Worm (Caenorhabditis elegans) whole organism, L2 larva: Measurements from ENCODE around the gene scl-13.

ENCODE experiments used
- C34F6.9 ChIP-seq: fragments of 150-350 bp; optimal IDR thresholded peaks from 2 replicates; lab custom pipeline; 2014; ENCODE audit warnings: missing biosample characterization, missing genetic modification characterization
- F13H6.1 ChIP-seq: sonication (generic microtip); optimal IDR thresholded peaks from 2 replicates; lab custom pipeline; 2016; ENCODE audit warnings: missing genetic modification characterization, missing compliant biosample characterization
- R02D3.7 ChIP-seq: fragments of 150-350 bp; optimal IDR thresholded peaks from 2 replicates; lab custom pipeline; 2014; ENCODE audit warnings: missing biosample characterization, missing genetic modification characterization
- ZK546.5 ChIP-seq: sonication (generic microtip); optimal IDR thresholded peaks from 2 replicates; lab custom pipeline; 2017; ENCODE audit warnings: missing biosample characterization, missing genetic modification characterization
- aly-2 ChIP-seq: fragments of 150-350 bp; optimal IDR thresholded peaks from 2 replicates; lab custom pipeline; 2014; ENCODE audit warnings: missing biosample characterization, missing genetic modification characterization
- ama-1 ChIP-seq: fragments of 150-350 bp; optimal IDR thresholded peaks from 2 replicates; lab custom pipeline; 2018; ENCODE audit warnings: inconsistent platforms
- egl-27 ChIP-seq: sonication (generic microtip); optimal IDR thresholded peaks from 3 replicates; lab custom pipeline; 2017; ENCODE audit warnings: missing biosample characterization, missing genetic modification reagents, missing genetic modification characterization
- lsy-2 ChIP-seq, 2 experiments: fragments of 150-350 bp in 1 of 2; sonication (generic microtip) in 1 of 2; optimal IDR thresholded peaks; 2 replicates each; lab custom pipeline; 2014 to 2017; ENCODE audit warnings: missing biosample characterization in 2 of 2, missing genetic modification characterization in 2 of 2
- mbf-1 ChIP-seq: sonication (generic microtip); optimal IDR thresholded peaks from 2 replicates; lab custom pipeline; 2017; ENCODE audit warnings: missing biosample characterization, missing genetic modification characterization
- nhr-10 ChIP-seq: sonication (generic microtip); optimal IDR thresholded peaks from 2 replicates; lab custom pipeline; 2017; ENCODE audit warnings: missing biosample characterization, missing genetic modification characterization
- nhr-21 ChIP-seq: fragments of 150-350 bp; optimal IDR thresholded peaks from 2 replicates; lab custom pipeline; 2014; ENCODE audit warnings: missing biosample characterization, missing genetic modification characterization
- nhr-23 ChIP-seq: fragments of 150-350 bp; optimal IDR thresholded peaks from 2 replicates; lab custom pipeline; 2014; ENCODE audit warnings: missing biosample characterization, missing genetic modification reagents, missing genetic modification characterization
- nhr-237 ChIP-seq: fragments of 150-350 bp; optimal IDR thresholded peaks from 2 replicates; lab custom pipeline; 2014; ENCODE audit warnings: missing biosample characterization, missing genetic modification characterization
- nhr-25 ChIP-seq: fragments of 150-350 bp; sonication (generic microtip); optimal IDR thresholded peaks from 3 replicates; lab custom pipeline; 2014; ENCODE audit warnings: missing biosample characterization, missing genetic modification characterization
- nhr-77 ChIP-seq: fragments of 150-350 bp; optimal IDR thresholded peaks from 2 replicates; lab custom pipeline; 2014; ENCODE audit warnings: missing biosample characterization, missing genetic modification characterization
- sma-9 ChIP-seq, 2 experiments: fragments of 150-350 bp in 1 of 2; sonication (generic microtip) in 1 of 2; optimal IDR thresholded peaks; 2 replicates each; lab custom pipeline; 2014 to 2016; ENCODE audit warnings: missing genetic modification characterization in 2 of 2, mild to moderate bottlenecking in 1 of 2, missing biosample characterization in 1 of 2, missing compliant biosample characterization in 1 of 2, missing genetic modification reagents in 1 of 2, moderate library complexity in 1 of 2
- snpc-4 ChIP-seq: fragments of 150-350 bp; optimal IDR thresholded peaks from 2 replicates; lab custom pipeline; 2014; ENCODE audit warnings: missing biosample characterization, missing genetic modification characterization
- ztf-1 ChIP-seq: fragments of 200-800 bp; sonication (Bioruptor generic); conservative IDR thresholded peaks from 2 replicates; pipeline ENCODE4 v1.3.6; 2022; ENCODE audit warnings: missing genetic modification characterization, missing compliant biosample characterization
- ztf-11 ChIP-seq: sonication (generic microtip); optimal IDR thresholded peaks from 2 replicates; lab custom pipeline; 2017; ENCODE audit warnings: missing biosample characterization, missing genetic modification characterization
- ztf-4 ChIP-seq: fragments of 150-350 bp; optimal IDR thresholded peaks from 2 replicates; lab custom pipeline; 2014; ENCODE audit warnings: missing biosample characterization, missing genetic modification characterization

scl-13 gene

ce11 chrV:3768270-3768669 lies 43.2 kb downstream of the scl-13 start, which contains the start of gene R08E5.4:
R08E5.4 (plus strand) TSS chrV:3768570.
- TF ChIP-seq C34F6.9 (tag; lab: Kevin White, UChicago): no peak

DNA sequence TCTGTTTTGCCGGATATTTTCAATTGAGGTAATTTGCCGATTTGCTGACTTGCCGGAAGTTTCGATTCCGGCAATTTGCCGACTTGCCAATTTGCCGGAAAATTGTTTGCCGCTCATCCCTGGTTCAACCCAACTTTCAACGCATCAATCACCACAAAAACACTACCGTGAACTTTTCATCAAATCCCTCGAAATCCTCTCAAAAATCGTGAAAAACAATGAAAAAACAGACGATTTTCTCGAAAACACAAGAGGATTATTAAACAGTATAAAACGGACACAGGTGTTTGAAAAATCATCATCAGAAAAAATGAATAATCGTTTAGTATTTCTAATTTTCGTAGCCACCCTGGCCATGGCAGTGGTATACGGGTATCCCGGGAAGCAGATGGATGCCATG lies 44.5 kb downstream of the scl-13 start, which contains the start of gene Y39H10A.1:
Gene Y39H10A.1 (plus strand): TSS at position 301 of the 400 bp plus-strand sequence.
- TF ChIP-seq sma-9 (GFP tag; optimal IDR thresholded peaks at IDR 0.05; lab: Kevin White, UChicago) (no peak), sma-9 (tag; optimal IDR thresholded peaks at IDR 0.05; lab: Kevin White, UChicago) (no peak), nhr-25 (no peak), nhr-10 (no peak), snpc-4 (tag; lab: Kevin White, UChicago) (no peak), F13H6.1 (no peak), ztf-1 (GFP tag; lab: Robert Waterston, UW) (no peak), aly-2 (tag; lab: Kevin White, UChicago) (no peak), lsy-2 (tag; optimal IDR thresholded peaks at IDR 0.05; lab: Kevin White, UChicago) (no peak), nhr-237 (tag; lab: Kevin White, UChicago) (no peak), nhr-21 (tag; lab: Kevin White, UChicago) (no peak), egl-27 (tag; lab: Kevin White, UChicago) (no peak), ztf-4 (tag; lab: Kevin White, UChicago) (no peak)

DNA sequence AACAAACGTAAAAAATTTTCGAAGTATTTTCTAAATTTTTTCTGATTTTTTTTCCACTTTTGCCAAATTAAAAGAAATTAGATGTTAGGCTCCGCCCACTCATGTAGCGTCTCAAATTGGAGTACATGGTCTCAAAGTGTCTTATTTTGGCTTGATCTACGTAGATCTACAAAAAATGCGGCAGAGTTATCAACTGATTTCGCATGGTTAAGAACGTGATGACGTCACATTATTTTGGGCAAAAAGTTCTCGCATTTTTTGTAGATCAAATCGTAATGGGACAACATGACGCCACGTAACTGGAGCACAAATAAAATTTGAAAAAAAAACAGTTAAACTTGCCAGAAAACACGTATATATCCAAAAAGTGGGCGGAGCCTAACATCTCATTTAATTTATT lies 49.6 kb downstream of the scl-13 start:
- TF ChIP-seq ama-1 (lab: Kevin White, UChicago): no peak
- no peak for TF ChIP-seq nhr-23 (tag; lab: Kevin White, UChicago)
- no peak for TF ChIP-seq snpc-4 (tag; lab: Kevin White, UChicago)

DNA sequence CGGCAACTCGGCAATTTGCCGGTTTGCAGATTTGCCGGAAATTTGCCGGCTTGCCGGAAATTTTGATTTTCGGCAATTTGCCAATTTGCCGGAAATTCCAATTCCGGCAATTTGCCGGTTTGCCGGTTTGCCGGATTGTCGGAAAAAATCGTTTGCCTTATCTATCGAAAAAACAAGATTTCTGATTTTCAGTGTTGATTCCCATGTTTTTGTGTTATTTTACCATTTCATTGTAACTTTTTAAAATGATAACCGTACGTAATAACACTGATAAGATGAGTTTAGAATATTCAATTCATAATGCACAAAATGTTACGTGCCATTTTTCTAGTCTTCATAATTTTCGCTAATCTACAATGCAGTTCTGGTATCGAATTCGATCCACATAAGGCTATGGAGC lies 50.6 kb downstream of the scl-13 start, which contains the start of gene oac-55:
Gene oac-55 (plus strand): TSS at position 301 of the 400 bp plus-strand sequence.
- TF ChIP-seq ZK546.5 (tag; lab: Kevin White, UChicago) (no peak), mbf-1 (tag; lab: Kevin White, UChicago) (no peak), R02D3.7 (tag; lab: Kevin White, UChicago) (no peak), lsy-2 (tag; optimal IDR thresholded peaks at IDR 0.05; lab: Kevin White, UChicago) (no peak), nhr-77 (tag; lab: Kevin White, UChicago) (no peak), ztf-11 (tag; lab: Kevin White, UChicago) (no peak)
- TF ChIP-seq, all 48 proteins: peak for 0
